Worm (Caenorhabditis elegans) whole organism, L2 larva: ENCODE data around the gene C04B4.2.

Experiments used
- F13H6.1 ChIP-seq: sonication (generic microtip); optimal IDR thresholded peaks from 2 replicates; lab custom pipeline; 2016; ENCODE audit warnings: missing genetic modification characterization, missing compliant biosample characterization
- R02D3.7 ChIP-seq: fragments of 150-350 bp; optimal IDR thresholded peaks from 2 replicates; lab custom pipeline; 2014; ENCODE audit warnings: missing biosample characterization, missing genetic modification characterization
- Y55F3AM.14 ChIP-seq: fragments of 200-800 bp; sonication (Bioruptor generic); optimal IDR thresholded peaks from 2 replicates; lab custom pipeline; 2018; ENCODE audit warnings: mild to moderate bottlenecking, missing genetic modification characterization, missing compliant biosample characterization
- alr-1 ChIP-seq: fragments of 150-350 bp; optimal IDR thresholded peaks from 2 replicates; lab custom pipeline; 2014; ENCODE audit warnings: missing biosample characterization, missing genetic modification characterization
- ama-1 ChIP-seq: fragments of 150-350 bp; optimal IDR thresholded peaks from 2 replicates; lab custom pipeline; 2018; ENCODE audit warnings: inconsistent platforms
- blmp-1 ChIP-seq: sonication (generic microtip); optimal IDR thresholded peaks from 2 replicates; lab custom pipeline; 2017; ENCODE audit warnings: missing genetic modification characterization, mild to moderate bottlenecking, missing compliant biosample characterization, antibody characterized with exemption, moderate library complexity; ENCODE audit not compliant: insufficient read depth
- ceh-16 ChIP-seq: fragments of 150-350 bp; optimal IDR thresholded peaks from 2 replicates; lab custom pipeline; 2014; ENCODE audit warnings: missing biosample characterization, missing genetic modification characterization
- ceh-82 ChIP-seq: fragments of 150-350 bp; optimal IDR thresholded peaks from 2 replicates; lab custom pipeline; 2014; ENCODE audit warnings: missing biosample characterization, missing genetic modification characterization
- crh-2 ChIP-seq: sonication (generic microtip); optimal IDR thresholded peaks from 2 replicates; lab custom pipeline; 2017; ENCODE audit warnings: missing biosample characterization, missing genetic modification characterization
- dmd-4 ChIP-seq: sonication (generic microtip); optimal IDR thresholded peaks from 2 replicates; lab custom pipeline; 2017; ENCODE audit warnings: missing biosample characterization, missing genetic modification characterization
- elt-1 ChIP-seq: fragments of 150-350 bp; optimal IDR thresholded peaks from 2 replicates; lab custom pipeline; 2014; ENCODE audit warnings: missing biosample characterization, missing genetic modification characterization
- fos-1 ChIP-seq: fragments of 150-350 bp; optimal IDR thresholded peaks from 2 replicates; lab custom pipeline; 2014; ENCODE audit warnings: missing biosample characterization, missing genetic modification characterization
- gmeb-1 ChIP-seq: fragments of 150-350 bp; optimal IDR thresholded peaks from 2 replicates; lab custom pipeline; 2014; ENCODE audit warnings: missing biosample characterization, missing genetic modification characterization
- lin-13 ChIP-seq: fragments of 150-350 bp; optimal IDR thresholded peaks from 2 replicates; lab custom pipeline; 2014; ENCODE audit warnings: missing biosample characterization, missing genetic modification reagents, missing genetic modification characterization
- lin-39 ChIP-seq: fragments of 150-350 bp; optimal IDR thresholded peaks from 2 replicates; lab custom pipeline; 2014; ENCODE audit warnings: missing biosample characterization, missing genetic modification reagents, missing genetic modification characterization
- mab-5 ChIP-seq: fragments of 150-350 bp; optimal IDR thresholded peaks from 2 replicates; lab custom pipeline; 2014; ENCODE audit warnings: missing biosample characterization, missing genetic modification characterization
- mbf-1 ChIP-seq: sonication (generic microtip); optimal IDR thresholded peaks from 2 replicates; lab custom pipeline; 2017; ENCODE audit warnings: missing biosample characterization, missing genetic modification characterization
- nhr-10 ChIP-seq: sonication (generic microtip); optimal IDR thresholded peaks from 2 replicates; lab custom pipeline; 2017; ENCODE audit warnings: missing biosample characterization, missing genetic modification characterization
- nhr-11 ChIP-seq: fragments of 150-350 bp; optimal IDR thresholded peaks from 2 replicates; lab custom pipeline; 2014; ENCODE audit warnings: missing biosample characterization, missing genetic modification characterization
- nhr-12 ChIP-seq: fragments of 150-350 bp; optimal IDR thresholded peaks from 2 replicates; lab custom pipeline; 2014; ENCODE audit warnings: missing biosample characterization, missing genetic modification characterization
- nhr-129 ChIP-seq: fragments of 150-350 bp; optimal IDR thresholded peaks from 2 replicates; lab custom pipeline; 2014; ENCODE audit warnings: missing biosample characterization, missing genetic modification characterization
- nhr-21 ChIP-seq: fragments of 150-350 bp; optimal IDR thresholded peaks from 2 replicates; lab custom pipeline; 2014; ENCODE audit warnings: missing biosample characterization, missing genetic modification characterization
- nhr-23 ChIP-seq: fragments of 150-350 bp; optimal IDR thresholded peaks from 2 replicates; lab custom pipeline; 2014; ENCODE audit warnings: missing biosample characterization, missing genetic modification reagents, missing genetic modification characterization
- nhr-237 ChIP-seq: fragments of 150-350 bp; optimal IDR thresholded peaks from 2 replicates; lab custom pipeline; 2014; ENCODE audit warnings: missing biosample characterization, missing genetic modification characterization
- nhr-6 ChIP-seq: fragments of 150-350 bp; optimal IDR thresholded peaks from 2 replicates; lab custom pipeline; 2014; ENCODE audit warnings: missing biosample characterization, missing genetic modification characterization
- nhr-77 ChIP-seq: fragments of 150-350 bp; optimal IDR thresholded peaks from 2 replicates; lab custom pipeline; 2014; ENCODE audit warnings: missing biosample characterization, missing genetic modification characterization
- peb-1 ChIP-seq: fragments of 150-350 bp; optimal IDR thresholded peaks from 2 replicates; lab custom pipeline; 2014; ENCODE audit warnings: missing biosample characterization, missing genetic modification characterization
- sem-4 ChIP-seq: fragments of 150-350 bp; optimal IDR thresholded peaks from 2 replicates; lab custom pipeline; 2014; ENCODE audit warnings: missing biosample characterization, missing genetic modification reagents, missing genetic modification characterization
- skn-1 ChIP-seq: sonication (generic microtip); optimal IDR thresholded peaks from 2 replicates; lab custom pipeline; 2017; ENCODE audit warnings: missing biosample characterization, missing genetic modification characterization
- sma-9 ChIP-seq, 2 experiments: fragments of 150-350 bp in 1 of 2; sonication (generic microtip) in 1 of 2; optimal IDR thresholded peaks; 2 replicates each; lab custom pipeline; 2014 to 2016; ENCODE audit warnings: missing genetic modification characterization in 2 of 2, mild to moderate bottlenecking in 1 of 2, missing biosample characterization in 1 of 2, missing compliant biosample characterization in 1 of 2, missing genetic modification reagents in 1 of 2, moderate library complexity in 1 of 2
- unc-39 ChIP-seq: fragments of 150-350 bp; optimal IDR thresholded peaks from 2 replicates; lab custom pipeline; 2014; ENCODE audit warnings: missing biosample characterization, missing genetic modification characterization
- unc-55 ChIP-seq: fragments of 150-350 bp; sonication (generic microtip); optimal IDR thresholded peaks from 3 replicates; lab custom pipeline; 2014; ENCODE audit warnings: missing biosample characterization, missing genetic modification reagents, missing genetic modification characterization
- zag-1 ChIP-seq: fragments of 150-350 bp; optimal IDR thresholded peaks from 2 replicates; lab custom pipeline; 2014; ENCODE audit warnings: missing biosample characterization, missing genetic modification characterization
- ztf-1 ChIP-seq: fragments of 200-800 bp; sonication (Bioruptor generic); conservative IDR thresholded peaks from 2 replicates; pipeline ENCODE4 v1.3.6; 2022; ENCODE audit warnings: missing genetic modification characterization, missing compliant biosample characterization
- ztf-11 ChIP-seq: sonication (generic microtip); optimal IDR thresholded peaks from 2 replicates; lab custom pipeline; 2017; ENCODE audit warnings: missing biosample characterization, missing genetic modification characterization

C04B4.2 gene

DNA sequence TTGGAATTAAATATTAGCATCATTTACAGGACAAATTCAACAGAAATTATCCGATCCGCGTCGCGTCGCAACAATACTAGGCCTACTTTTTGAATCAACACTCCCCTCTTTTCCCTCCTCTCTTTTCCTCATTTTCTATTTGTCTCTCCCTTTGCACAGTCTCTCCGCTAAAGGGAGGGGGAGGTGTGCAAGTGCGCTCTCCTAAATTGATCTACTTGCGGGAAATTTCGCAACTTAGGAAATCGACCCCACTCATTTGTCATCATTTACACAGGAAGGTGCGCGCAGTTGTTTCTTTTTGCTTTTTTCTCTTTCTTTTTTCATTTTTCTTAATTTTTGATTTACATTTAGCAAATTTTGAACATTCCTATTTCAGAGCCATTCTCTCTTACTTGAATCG, at the start of gene C04B4.2:
TSS of gene C04B4.2 (plus strand) at position 371 of the 400 bp plus-strand sequence.
- TF ChIP-seq sem-4 (tag; lab: Kevin White, UChicago) = no peak
- TF ChIP-seq blmp-1 (tag; lab: Kevin White, UChicago) = no peak
- TF ChIP-seq zag-1 (tag; lab: Kevin White, UChicago) = no peak
- no peak for TF ChIP-seq nhr-10
- no peak for TF ChIP-seq unc-55 (GFP tag; lab: Kevin White, UChicago)
- TF ChIP-seq lin-39 = no peak

ce11 chrX:12234424-12234823, 48.7 kb upstream of the C04B4.2 start:
- no peak for TF ChIP-seq nhr-23 (tag; lab: Kevin White, UChicago)
- no peak for TF ChIP-seq lin-39
- peak; percentile 39 for TF ChIP-seq fos-1 (tag; lab: Kevin White, UChicago)
- peak; percentile 6 for TF ChIP-seq crh-2 (tag; lab: Kevin White, UChicago)

DNA sequence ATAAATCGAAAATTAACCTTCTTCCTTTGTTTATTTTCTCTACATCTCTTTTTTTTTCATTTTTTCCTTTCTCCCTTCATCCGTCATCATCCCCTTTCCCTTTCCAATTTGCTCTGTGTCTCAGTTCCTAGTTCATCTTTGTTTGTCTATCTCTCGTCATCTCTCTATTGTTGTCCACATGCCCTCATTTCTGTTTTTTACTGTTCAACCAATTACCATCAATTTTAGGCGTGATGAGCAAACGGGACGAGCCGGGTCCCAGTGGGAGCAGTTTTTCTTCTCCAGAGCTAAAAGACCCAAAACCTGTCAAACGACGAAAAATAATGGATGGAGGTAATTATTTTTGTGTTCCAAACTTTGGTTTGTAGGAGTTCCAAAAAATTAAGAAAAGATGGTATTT, 47.7 kb upstream of the C04B4.2 start, which contains the start of gene C23H4.6:
TSS of gene C23H4.6 (plus strand) at position 219 of the 400 bp plus-strand sequence.
- TF ChIP-seq mbf-1 (tag; lab: Kevin White, UChicago) = no peak
- no peak for TF ChIP-seq ztf-1 (GFP tag; lab: Robert Waterston, UW)
- no peak for TF ChIP-seq Y55F3AM.14 (GFP tag; lab: Kevin White, UChicago)
- TF ChIP-seq sem-4 (tag; lab: Kevin White, UChicago) = no peak
- no peak for TF ChIP-seq nhr-129 (tag; lab: Kevin White, UChicago)
- no peak for TF ChIP-seq zag-1 (tag; lab: Kevin White, UChicago)
- TF ChIP-seq nhr-23 (tag; lab: Kevin White, UChicago) = no peak
- TF ChIP-seq nhr-10 = no peak
- TF ChIP-seq skn-1 (tag; lab: Kevin White, UChicago) = no peak
- no peak for TF ChIP-seq lin-13
- no peak for TF ChIP-seq nhr-6 (tag; lab: Kevin White, UChicago)
- TF ChIP-seq nhr-11 (tag; lab: Kevin White, UChicago) = no peak
- TF ChIP-seq nhr-77 (tag; lab: Kevin White, UChicago) = no peak
- TF ChIP-seq peb-1 (tag; lab: Kevin White, UChicago) = no peak
- TF ChIP-seq nhr-237 = no peak
- no peak for TF ChIP-seq gmeb-1 (tag; lab: Kevin White, UChicago)
- no peak for TF ChIP-seq unc-39 (tag; lab: Kevin White, UChicago)
- no peak for TF ChIP-seq mab-5 (tag; lab: Kevin White, UChicago)
- TF ChIP-seq blmp-1 (tag; lab: Kevin White, UChicago) = no peak
- no peak for TF ChIP-seq ceh-16 (tag; lab: Kevin White, UChicago)

- TF ChIP-seq lin-13 (no peak), F13H6.1 (no peak), dmd-4 (tag; lab: Kevin White, UChicago) (no peak), R02D3.7 (tag; lab: Kevin White, UChicago) (no peak), nhr-237 (no peak), nhr-77 (tag; lab: Kevin White, UChicago) (no peak), fos-1 (tag; lab: Kevin White, UChicago) (peak; percentile 13), ztf-1 (GFP tag; lab: Robert Waterston, UW) (no peak), ceh-16 (tag; lab: Kevin White, UChicago) (no peak), nhr-11 (tag; lab: Kevin White, UChicago) (no peak), nhr-21 (tag; lab: Kevin White, UChicago) (no peak), alr-1 (tag; lab: Kevin White, UChicago) (no peak), ama-1 (lab: Kevin White, UChicago) (no peak), crh-2 (tag; lab: Kevin White, UChicago) (no peak), sma-9 (GFP tag; optimal IDR thresholded peaks at IDR 0.05; lab: Kevin White, UChicago) (peak; percentile 7), sma-9 (tag; optimal IDR thresholded peaks at IDR 0.05; lab: Kevin White, UChicago) (no peak), ztf-11 (tag; lab: Kevin White, UChicago) (no peak)
- TF ChIP-seq, all 48 proteins: peak for 2
Measured at ce11 chrX:12241457-12241856, 41.6 kb upstream of the C04B4.2 start, which contains the start of gene cest-3. TSS of gene cest-3 (plus strand) at chrX:12241646.

DNA sequence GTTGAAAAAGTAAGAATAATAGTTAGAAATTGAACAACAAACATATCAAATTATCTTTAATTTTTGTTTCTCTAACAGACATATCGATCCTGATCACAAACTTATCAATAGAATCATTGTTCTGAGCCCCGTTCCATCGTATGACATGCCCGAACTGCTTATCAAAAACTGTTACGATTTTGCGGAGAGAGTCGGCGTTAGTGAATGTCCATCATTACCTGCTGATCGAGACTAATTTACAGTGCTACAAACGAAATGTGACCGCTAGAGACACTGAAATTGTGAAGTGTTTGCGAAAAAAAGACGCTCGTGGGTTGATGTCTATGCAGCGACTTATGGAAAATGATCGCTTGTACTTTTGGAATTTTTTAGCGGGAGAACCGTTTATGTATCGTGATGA, 40.2 kb upstream of the C04B4.2 start:
- TF ChIP-seq skn-1 (tag; lab: Kevin White, UChicago) (no peak), lin-39 (no peak), lin-13 (no peak), dmd-4 (tag; lab: Kevin White, UChicago) (no peak), ceh-82 (tag; lab: Kevin White, UChicago) (no peak), R02D3.7 (tag; lab: Kevin White, UChicago) (no peak), nhr-12 (tag; lab: Kevin White, UChicago) (no peak), sma-9 (GFP tag; optimal IDR thresholded peaks at IDR 0.05; lab: Kevin White, UChicago) (no peak), sma-9 (tag; optimal IDR thresholded peaks at IDR 0.05; lab: Kevin White, UChicago) (no peak), elt-1 (tag; lab: Kevin White, UChicago) (no peak), ztf-1 (GFP tag; lab: Robert Waterston, UW) (no peak), mbf-1 (tag; lab: Kevin White, UChicago) (no peak), sem-4 (tag; lab: Kevin White, UChicago) (no peak), nhr-6 (tag; lab: Kevin White, UChicago) (no peak), mab-5 (tag; lab: Kevin White, UChicago) (no peak)
